Fruit fly (Drosophila melanogaster) Kc167 (cell line): Measurements from ENCODE around the gene Pax.

Experiments
- Sin3A ChIP-seq: fragments of >200 bp; optimal IDR thresholded peaks from 2 replicates; lab custom pipeline; 2018; ENCODE audit warnings: missing external identifiers
- h ChIP-seq: fragments of >200 bp; optimal IDR thresholded peaks from 3 replicates; lab custom pipeline; 2018; ENCODE audit warnings: missing external identifiers
- insv ChIP-seq: fragments of >200 bp; optimal IDR thresholded peaks from 3 replicates; lab custom pipeline; 2018; ENCODE audit warnings: missing external identifiers
- psq ChIP-seq: fragments of >200 bp; optimal IDR thresholded peaks from 2 replicates; lab custom pipeline; 2017; ENCODE audit warnings: missing external identifiers

dm6 chr2L:19472256-19472655, 45.9 kb upstream of the Pax start:
- TF ChIP-seq h (lab: Kevin White, UChicago), result no peak
- no peak for TF ChIP-seq insv (lab: Kevin White, UChicago)
- TF ChIP-seq Sin3A (lab: Kevin White, UChicago), result no peak
- no peak for TF ChIP-seq psq
